Fruit fly (Drosophila melanogaster) whole organism, embryonic: Measurements from ENCODE around the gene mahe.

Experiments
- CG12744 ChIP-seq: fragments of 200-800 bp; sonication (Bioruptor generic); optimal IDR thresholded peaks from 2 replicates; lab custom pipeline; 2016; ENCODE audit warnings: missing biosample characterization, missing genetic modification characterization
- CG1647 ChIP-seq: fragments of 200-800 bp; sonication (Bioruptor generic); optimal IDR thresholded peaks from 3 replicates; lab custom pipeline; 2016; ENCODE audit warnings: missing biosample characterization, missing genetic modification characterization
- CG2202 ChIP-seq: fragments of 200-800 bp; sonication (Bioruptor generic); optimal IDR thresholded peaks from 2 replicates; lab custom pipeline; 2018; ENCODE audit warnings: missing biosample characterization, mild to moderate bottlenecking, missing genetic modification characterization
- Dll ChIP-seq: fragments of 200-800 bp; sonication (Bioruptor generic); IDR thresholded peaks from 4 replicates; pipeline ENCODE4 v1.3.6; 2022; ENCODE audit warnings: missing biosample characterization, missing genetic modification characterization; ENCODE audit not compliant: partially characterized antibody
- Scr ChIP-seq: fragments of 200-800 bp; sonication (Bioruptor generic); IDR thresholded peaks from 2 replicates; pipeline ENCODE4 v1.3.6; 2022; ENCODE audit warnings: missing biosample characterization, missing genetic modification characterization; ENCODE audit not compliant: partially characterized antibody
- Sry-β ChIP-seq: fragments of 200-800 bp; sonication (Bioruptor generic); optimal IDR thresholded peaks from 2 replicates; lab custom pipeline; 2018; ENCODE audit warnings: missing biosample characterization, mild to moderate bottlenecking, missing genetic modification characterization, moderate library complexity
- Tbp ChIP-seq: fragments of >200 bp; optimal IDR thresholded peaks from 2 replicates; lab custom pipeline; 2018; ENCODE audit warnings: missing biosample characterization, missing genetic modification characterization
- cad ChIP-seq: fragments of >200 bp; optimal IDR thresholded peaks from 2 replicates; lab custom pipeline; 2017; ENCODE audit warnings: missing biosample characterization, missing genetic modification characterization
- ewg ChIP-seq: fragments of 200-800 bp; sonication (Bioruptor generic); optimal IDR thresholded peaks from 3 replicates; lab custom pipeline; 2017; ENCODE audit warnings: mild to moderate bottlenecking, missing biosample characterization, missing genetic modification reagents, missing genetic modification characterization
- gsb ChIP-seq: fragments of 200-800 bp; sonication (Bioruptor generic); IDR thresholded peaks from 2 replicates; pipeline ENCODE4 v1.3.6; 2022; ENCODE audit warnings: missing biosample characterization, missing genetic modification characterization
- slou ChIP-seq: fragments of 200-800 bp; sonication (Bioruptor generic); optimal IDR thresholded peaks from 3 replicates; lab custom pipeline; 2016; ENCODE audit warnings: missing biosample characterization, missing genetic modification characterization
- slp2 ChIP-seq: fragments of 200-800 bp; sonication (Bioruptor generic); optimal IDR thresholded peaks from 2 replicates; lab custom pipeline; 2016; ENCODE audit warnings: missing biosample characterization, missing genetic modification characterization
- sna ChIP-seq: fragments of 200-800 bp; sonication (Bioruptor generic); IDR thresholded peaks from 2 replicates; pipeline ENCODE4 v1.3.6; 2022; ENCODE audit warnings: missing biosample characterization, missing genetic modification characterization; ENCODE audit not compliant: partially characterized antibody

dm6 chrX:7893411-7894122 lies 37.6 kb downstream of the mahe start, which contains the start of the genes CG45089, ND-MNLL and p115:
- TF ChIP-seq CG2202 (tag; lab: Kevin White, UChicago) (no peak), gsb (GFP tag; lab: Robert Waterston, UW) (no peak), Tbp (GFP tag; lab: Kevin White, UChicago) (no peak), Dll (peak; percentile 83), CG12744 (GFP tag; lab: Kevin White, UChicago) (no peak), cad (GFP tag; lab: Kevin White, UChicago) (no peak), ewg (peak; percentile 3), sna (GFP tag; lab: Robert Waterston, UW) (peak; percentile 41; the same call in 1 of the 2 replicates), slp2 (GFP tag; lab: Kevin White, UChicago) (no peak), Sry-β (GFP tag; lab: Kevin White, UChicago) (peak; percentile 89), slou (GFP tag; lab: Kevin White, UChicago) (peak; percentile 26), Scr (GFP tag; lab: Robert Waterston, UW) (peak; percentile 72), CG1647 (GFP tag; lab: Kevin White, UChicago) (no peak)
